Fruit fly (Drosophila melanogaster) ovary, adult (tissue): ENCODE measurements around the gene CG13293.

Experiments used
- CG17801 ChIP-seq: fragments of 200-800 bp; optimal IDR thresholded peaks from 2 replicates; lab custom pipeline; 2019; ENCODE audit warnings: missing biosample characterization, mild to moderate bottlenecking, missing genetic modification characterization, moderate library complexity; ENCODE audit not compliant: partially characterized antibody

CG13293 gene

dm6 chr3L:6068178-6068577, 14.5 kb upstream of the CG13293 start:
- no peak for TF ChIP-seq CG17801 (GFP tag; lab: Kevin White, UChicago)

- TF ChIP-seq CG17801 (GFP tag; lab: Kevin White, UChicago) = no peak
Observed at dm6 chr3L:6070119-6070518, 12.6 kb upstream of the CG13293 start.

- TF ChIP-seq CG17801 (GFP tag; lab: Kevin White, UChicago) = peak; percentile 48
Observed at dm6 chr3L:6071454-6072189, 11.1 kb upstream of the CG13293 start, which contains the start of gene CG6602. Gene CG6602 (plus strand): TSS chr3L:6072139.

dm6 chr3L:6074975-6075692, 7.5 kb upstream of the CG13293 start, which contains the start of the genes CG13295 and CG6610:
Gene CG13295 (minus strand): TSS chr3L:6075245.
Gene CG6610 (plus strand): TSS chr3L:6075536.
- peak; percentile 55 for TF ChIP-seq CG17801 (GFP tag; lab: Kevin White, UChicago)

- TF ChIP-seq CG17801 (GFP tag; lab: Kevin White, UChicago) = no peak
Observed at dm6 chr3L:6076429-6076828, 6.3 kb upstream of the CG13293 start, which contains the start of gene ssp6. Gene ssp6 (plus strand): TSS chr3L:6076722.

dm6 chr3L:6084446-6084845, 1.8 kb downstream of the CG13293 start:
- TF ChIP-seq CG17801 (GFP tag; lab: Kevin White, UChicago) = no peak

- TF ChIP-seq CG17801 (GFP tag; lab: Kevin White, UChicago) = no peak
Observed at dm6 chr3L:6085157-6085556, 2.5 kb downstream of the CG13293 start.

dm6 chr3L:6085988-6086387, 3.3 kb downstream of the CG13293 start:
- no peak for TF ChIP-seq CG17801 (GFP tag; lab: Kevin White, UChicago)

dm6 chr3L:6093213-6093612, 10.5 kb downstream of the CG13293 start, which contains the start of gene CG10469:
Gene CG10469 (minus strand): TSS chr3L:6093313.
- TF ChIP-seq CG17801 (GFP tag; lab: Kevin White, UChicago) = no peak

- TF ChIP-seq CG17801 (GFP tag; lab: Kevin White, UChicago) = peak; percentile 91
Observed at dm6 chr3L:6094697-6095096, 12.0 kb downstream of the CG13293 start, which contains the start of the genes CG10467 and loj. Gene CG10467 (minus strand): TSS chr3L:6094747. Gene loj (plus strand): TSS chr3L:6094987.

dm6 chr3L:6097270-6097669, 14.6 kb downstream of the CG13293 start, which contains the start of gene Ets65A:
Gene Ets65A (plus strand): TSS chr3L:6097617.
- TF ChIP-seq CG17801 (GFP tag; lab: Kevin White, UChicago) = no peak

dm6 chr3L:6103658-6104057, 21.0 kb downstream of the CG13293 start:
- no peak for TF ChIP-seq CG17801 (GFP tag; lab: Kevin White, UChicago)

- no peak for TF ChIP-seq CG17801 (GFP tag; lab: Kevin White, UChicago)
Observed at dm6 chr3L:6104551-6104950, 21.9 kb downstream of the CG13293 start.

dm6 chr3L:6105435-6105834, 22.8 kb downstream of the CG13293 start:
- TF ChIP-seq CG17801 (GFP tag; lab: Kevin White, UChicago) = no peak

dm6 chr3L:6106717-6107116, 24.0 kb downstream of the CG13293 start:
- TF ChIP-seq CG17801 (GFP tag; lab: Kevin White, UChicago) = no peak
